Worm (Caenorhabditis elegans): Measurements from ENCODE around the gene srx-60.
A peak's percentile ranks its signal among the peaks of the same experiment; 100 is the strongest.

The srx-60 gene

ce11 chrV:7381008-7381407 lies 19.7 kb upstream of the srx-60 start, which contains the start of gene C03G6.17:
C03G6.17 (minus strand) TSS chrV:7381108.
- no peak for TF ChIP-seq ZK546.5 (tag; optimal IDR thresholded peaks at IDR 0.05)
- TF ChIP-seq snpc-4 (tag; optimal IDR thresholded peaks at IDR 0.05): no peak
- no peak for TF ChIP-seq R02D3.7 (tag; optimal IDR thresholded peaks at IDR 0.05)
- TF ChIP-seq dmd-4 (tag; optimal IDR thresholded peaks at IDR 0.05): no peak
- TF ChIP-seq nhr-77 (tag; optimal IDR thresholded peaks at IDR 0.05): no peak
- no peak for TF ChIP-seq zag-1 (tag; optimal IDR thresholded peaks at IDR 0.05)
- TF ChIP-seq Y55F3AM.14 (GFP tag; optimal IDR thresholded peaks at IDR 0.05): no peak
- TF ChIP-seq lin-13 (GFP tag; optimal IDR thresholded peaks at IDR 0.05): no peak
- TF ChIP-seq nhr-129 (tag; optimal IDR thresholded peaks at IDR 0.05): no peak

- TF ChIP-seq unc-55 (GFP tag; optimal IDR thresholded peaks at IDR 0.05) (peak; percentile 6), ZK546.5 (tag; optimal IDR thresholded peaks at IDR 0.05) (no peak), lin-11 (tag; optimal IDR thresholded peaks at IDR 0.05) (no peak), ztf-1 (GFP tag; conservative IDR thresholded peaks at IDR 0.05) (no peak), fos-1 (tag; optimal IDR thresholded peaks at IDR 0.05) (peak; percentile 2)
Observed at ce11 chrV:7386052-7386573, 14.6 kb upstream of the srx-60 start, which contains the start of gene srp-6. srp-6 (minus strand) TSS chrV:7386102.

- no peak for TF ChIP-seq gmeb-1 (tag; optimal IDR thresholded peaks at IDR 0.05)
- TF ChIP-seq sma-9 (GFP tag; optimal IDR thresholded peaks at IDR 0.05): no peak
- TF ChIP-seq sma-9 (tag; optimal IDR thresholded peaks at IDR 0.05): no peak
- TF ChIP-seq nhr-6 (tag; optimal IDR thresholded peaks at IDR 0.05): no peak
- TF ChIP-seq lin-13 (GFP tag; optimal IDR thresholded peaks at IDR 0.05): no peak
- no peak for TF ChIP-seq Y55F3AM.14 (GFP tag; optimal IDR thresholded peaks at IDR 0.05)
- TF ChIP-seq elt-3 (tag; optimal IDR thresholded peaks at IDR 0.05): no peak
- TF ChIP-seq unc-39 (tag; optimal IDR thresholded peaks at IDR 0.05): no peak
- TF ChIP-seq sem-4 (tag; optimal IDR thresholded peaks at IDR 0.05): no peak
- no peak for TF ChIP-seq ztf-1 (GFP tag; conservative IDR thresholded peaks at IDR 0.05)
- no peak for TF ChIP-seq blmp-1 (tag; optimal IDR thresholded peaks at IDR 0.05; ENCODE audit: insufficient read depth)
- no peak for TF ChIP-seq nhr-237 (tag; optimal IDR thresholded peaks at IDR 0.05)
- TF ChIP-seq egl-27 (tag; optimal IDR thresholded peaks at IDR 0.05): no peak
- no peak for TF ChIP-seq nhr-23 (tag; optimal IDR thresholded peaks at IDR 0.05)
- no peak for TF ChIP-seq R02D3.7 (tag; optimal IDR thresholded peaks at IDR 0.05)
- TF ChIP-seq ztf-4 (tag; optimal IDR thresholded peaks at IDR 0.05): no peak
- TF ChIP-seq nhr-11 (tag; optimal IDR thresholded peaks at IDR 0.05): no peak
Observed at ce11 chrV:7387755-7388154, 12.9 kb upstream of the srx-60 start, which contains the start of gene C02H6.3. C02H6.3 (minus strand) TSS chrV:7387855.

- TF ChIP-seq crh-2 (tag; optimal IDR thresholded peaks at IDR 0.05) (no peak), lsy-2 (tag; optimal IDR thresholded peaks at IDR 0.05) (no peak), ama-1 (optimal IDR thresholded peaks at IDR 0.05) (no peak)
Observed at ce11 chrV:7389771-7390170, 10.9 kb upstream of the srx-60 start, which contains the start of gene C02H6.1. C02H6.1 (minus strand) TSS chrV:7389871.

- TF ChIP-seq fos-1 (tag; optimal IDR thresholded peaks at IDR 0.05) (peak; percentile 70), dmd-4 (tag; optimal IDR thresholded peaks at IDR 0.05) (no peak)
Observed at ce11 chrV:7391933-7392332, 8.8 kb upstream of the srx-60 start, which contains the start of gene fbxa-105. fbxa-105 (minus strand) TSS chrV:7392029.

ce11 chrV:7395359-7395758 lies 5.3 kb upstream of the srx-60 start, which contains the start of gene srx-9:
srx-9 (minus strand) TSS chrV:7395459.
- TF ChIP-seq peb-1 (tag; optimal IDR thresholded peaks at IDR 0.05) (no peak), unc-55 (GFP tag; optimal IDR thresholded peaks at IDR 0.05) (no peak), mdl-1 (tag; optimal IDR thresholded peaks at IDR 0.05) (no peak), lin-11 (tag; optimal IDR thresholded peaks at IDR 0.05) (no peak), Y55F3AM.14 (GFP tag; optimal IDR thresholded peaks at IDR 0.05) (no peak), nhr-23 (tag; optimal IDR thresholded peaks at IDR 0.05) (no peak), nhr-10 (tag; optimal IDR thresholded peaks at IDR 0.05) (no peak), C34F6.9 (tag; optimal IDR thresholded peaks at IDR 0.05) (no peak), unc-39 (tag; optimal IDR thresholded peaks at IDR 0.05) (no peak), sma-9 (GFP tag; optimal IDR thresholded peaks at IDR 0.05) (no peak), sma-9 (tag; optimal IDR thresholded peaks at IDR 0.05) (no peak), skn-1 (tag; optimal IDR thresholded peaks at IDR 0.05) (no peak), ceh-82 (tag; optimal IDR thresholded peaks at IDR 0.05) (no peak), ztf-1 (GFP tag; conservative IDR thresholded peaks at IDR 0.05) (no peak), mab-5 (tag; optimal IDR thresholded peaks at IDR 0.05) (no peak), egl-27 (tag; optimal IDR thresholded peaks at IDR 0.05) (no peak), crh-2 (tag; optimal IDR thresholded peaks at IDR 0.05) (no peak), elt-1 (tag; optimal IDR thresholded peaks at IDR 0.05) (no peak)
